Fruit fly (Drosophila melanogaster) whole organism, embryonic: ENCODE results near the gene CG42263.

ENCODE experiments used
- BtbVII ChIP-seq: fragments of 200-800 bp; sonication (Bioruptor generic); optimal IDR thresholded peaks from 3 replicates; lab custom pipeline; 2017; ENCODE audit warnings: missing biosample characterization, mild to moderate bottlenecking, missing genetic modification characterization
- CG10321 ChIP-seq: fragments of 200-800 bp; sonication (Bioruptor generic); IDR thresholded peaks from 2 replicates; pipeline ENCODE4 v1.3.6; 2022; ENCODE audit warnings: missing biosample characterization, missing genetic modification characterization
- CG10366 ChIP-seq: fragments of 200-800 bp; sonication (Bioruptor generic); IDR thresholded peaks from 2 replicates; pipeline ENCODE4 v1.3.6; 2022; ENCODE audit warnings: missing biosample characterization, missing genetic modification characterization
- CG13296 ChIP-seq: fragments of 200-800 bp; sonication (Bioruptor generic); optimal IDR thresholded peaks from 3 replicates; lab custom pipeline; 2018; ENCODE audit warnings: missing biosample characterization, mild to moderate bottlenecking, missing genetic modification characterization
- CG17612 ChIP-seq: fragments of 200-800 bp; sonication (Bioruptor generic); IDR thresholded peaks from 2 replicates; pipeline ENCODE4 v1.3.6; 2022; ENCODE audit warnings: missing biosample characterization, missing genetic modification characterization
- CG18619 ChIP-seq: fragments of 200-800 bp; sonication (Bioruptor generic); optimal IDR thresholded peaks from 3 replicates; lab custom pipeline; 2017; ENCODE audit warnings: missing biosample characterization, mild to moderate bottlenecking, missing genetic modification characterization
- CG2129 ChIP-seq: fragments of 200-800 bp; sonication (Bioruptor generic); IDR thresholded peaks from 2 replicates; pipeline ENCODE4 v1.3.6; 2022; ENCODE audit warnings: missing biosample characterization, missing genetic modification characterization; ENCODE audit not compliant: partially characterized antibody
- CG6254 ChIP-seq: fragments of 200-800 bp; sonication (Bioruptor generic); optimal IDR thresholded peaks from 3 replicates; lab custom pipeline; 2017; ENCODE audit warnings: mild to moderate bottlenecking, missing biosample characterization, missing genetic modification reagents, missing genetic modification characterization
- CG6683 ChIP-seq: fragments of 200-800 bp; sonication (Bioruptor generic); optimal IDR thresholded peaks from 2 replicates; lab custom pipeline; 2017; ENCODE audit warnings: missing biosample characterization, mild to moderate bottlenecking, missing genetic modification characterization, missing genetic modification reagents
- CG7357 ChIP-seq: fragments of 200-800 bp; sonication (Bioruptor generic); IDR thresholded peaks from 3 replicates; pipeline ENCODE4 v1.3.6; 2022; ENCODE audit warnings: missing biosample characterization, missing genetic modification characterization
- CG7556 ChIP-seq: fragments of 200-800 bp; sonication (Bioruptor generic); optimal IDR thresholded peaks from 2 replicates; lab custom pipeline; 2017; ENCODE audit warnings: missing biosample characterization, mild to moderate bottlenecking, missing genetic modification characterization
- CG9437 ChIP-seq: fragments of 200-800 bp; sonication (Bioruptor generic); optimal IDR thresholded peaks from 2 replicates; lab custom pipeline; 2018; ENCODE audit warnings: missing biosample characterization, mild to moderate bottlenecking, missing genetic modification characterization
- CG9876 ChIP-seq: fragments of 200-800 bp; sonication (Bioruptor generic); optimal IDR thresholded peaks from 2 replicates; lab custom pipeline; 2016; ENCODE audit warnings: missing biosample characterization, missing genetic modification characterization
- Dbx ChIP-seq: fragments of 200-800 bp; sonication (Bioruptor generic); IDR thresholded peaks from 3 replicates; pipeline ENCODE4 v1.3.6; 2022; ENCODE audit warnings: missing biosample characterization, missing genetic modification characterization
- Dek ChIP-seq: fragments of 200-800 bp; sonication (Bioruptor generic); optimal IDR thresholded peaks from 3 replicates; lab custom pipeline; 2019; ENCODE audit warnings: missing biosample characterization, mild to moderate bottlenecking, missing genetic modification characterization, moderate library complexity
- Dref ChIP-seq: fragments of 200-800 bp; sonication (Bioruptor generic); IDR thresholded peaks from 2 replicates; pipeline ENCODE4 v1.3.6; 2022; ENCODE audit warnings: missing biosample characterization, missing genetic modification characterization
- E2f2 ChIP-seq: fragments of 200-800 bp; sonication (Bioruptor generic); IDR thresholded peaks from 2 replicates; pipeline ENCODE4 v1.3.6; 2022; ENCODE audit warnings: missing biosample characterization, missing genetic modification characterization
- ERR ChIP-seq: fragments of 200-800 bp; sonication (Bioruptor generic); optimal IDR thresholded peaks from 2 replicates; lab custom pipeline; 2016; ENCODE audit warnings: missing biosample characterization, missing genetic modification characterization
- GATAe ChIP-seq: fragments of 200-800 bp; sonication (Bioruptor generic); conservative IDR thresholded peaks from 2 replicates; pipeline ENCODE4 v1.3.6; 2022; ENCODE audit warnings: missing biosample characterization, missing genetic modification characterization
- HHEX ChIP-seq: fragments of 200-800 bp; sonication (Bioruptor generic); optimal IDR thresholded peaks from 3 replicates; lab custom pipeline; 2017; ENCODE audit warnings: missing biosample characterization, mild to moderate bottlenecking, missing genetic modification characterization, missing genetic modification reagents
- Lhr ChIP-seq: fragments of 200-800 bp; sonication (Bioruptor generic); optimal IDR thresholded peaks from 3 replicates; lab custom pipeline; 2017; ENCODE audit warnings: mild to moderate bottlenecking, missing biosample characterization, missing genetic modification reagents, missing genetic modification characterization
- MTF-1 ChIP-seq: fragments of 200-800 bp; sonication (Bioruptor generic); optimal IDR thresholded peaks from 2 replicates; lab custom pipeline; 2018; ENCODE audit warnings: missing biosample characterization, mild to moderate bottlenecking, missing genetic modification characterization, borderline replicate concordance
- Opbp ChIP-seq: fragments of 200-800 bp; sonication (Bioruptor generic); IDR thresholded peaks from 3 replicates; pipeline ENCODE4 v1.3.6; 2022; ENCODE audit warnings: missing biosample characterization, missing genetic modification characterization; ENCODE audit not compliant: partially characterized antibody
- Side ChIP-seq: fragments of 200-800 bp; sonication (Bioruptor generic); optimal IDR thresholded peaks from 2 replicates; lab custom pipeline; 2016; ENCODE audit warnings: missing biosample characterization, missing genetic modification characterization
- Sox100B ChIP-seq: fragments of 200-800 bp; sonication (Bioruptor generic); optimal IDR thresholded peaks from 3 replicates; lab custom pipeline; 2018; ENCODE audit warnings: missing biosample characterization, mild to moderate bottlenecking, missing genetic modification characterization
- Ssrp ChIP-seq: fragments of 200-800 bp; sonication (Bioruptor generic); optimal IDR thresholded peaks from 2 replicates; lab custom pipeline; 2018; ENCODE audit warnings: missing biosample characterization, mild to moderate bottlenecking, missing genetic modification characterization, moderate library complexity
- Vsx1 ChIP-seq: fragments of 200-800 bp; sonication (Bioruptor generic); optimal IDR thresholded peaks from 2 replicates; lab custom pipeline; 2017; ENCODE audit warnings: missing biosample characterization, mild to moderate bottlenecking, missing genetic modification characterization, missing genetic modification reagents
- abd-A ChIP-seq: fragments of 200-800 bp; sonication (Bioruptor generic); optimal IDR thresholded peaks from 3 replicates; lab custom pipeline; 2019; ENCODE audit warnings: missing biosample characterization, mild to moderate bottlenecking, missing genetic modification characterization, moderate library complexity
- ap ChIP-seq: fragments of 200-800 bp; sonication (Bioruptor generic); IDR thresholded peaks from 2 replicates; pipeline ENCODE4 v1.3.6; 2022; ENCODE audit warnings: missing biosample characterization, missing genetic modification characterization
- caup ChIP-seq: fragments of 200-800 bp; sonication (Bioruptor generic); optimal IDR thresholded peaks from 3 replicates; lab custom pipeline; 2017; ENCODE audit warnings: missing biosample characterization, mild to moderate bottlenecking, missing genetic modification characterization, moderate library complexity; ENCODE audit not compliant: severe bottlenecking
- croc ChIP-seq: fragments of 200-800 bp; sonication (Bioruptor generic); conservative IDR thresholded peaks from 3 replicates; pipeline ENCODE4 v1.3.6; 2022; ENCODE audit warnings: missing biosample characterization, missing genetic modification characterization
- danr ChIP-seq: fragments of 200-800 bp; sonication (Bioruptor generic); IDR thresholded peaks from 2 replicates; pipeline ENCODE4 v1.3.6; 2022; ENCODE audit warnings: missing biosample characterization, missing genetic modification characterization
- dmrt11E ChIP-seq: fragments of 200-800 bp; sonication (Bioruptor generic); optimal IDR thresholded peaks from 3 replicates; lab custom pipeline; 2018; ENCODE audit warnings: missing biosample characterization, mild to moderate bottlenecking, missing genetic modification characterization, moderate library complexity
- ems ChIP-seq: fragments of 200-800 bp; sonication (Bioruptor generic); optimal IDR thresholded peaks from 3 replicates; lab custom pipeline; 2016; ENCODE audit warnings: missing biosample characterization, missing genetic modification characterization
- insv ChIP-seq, 2 experiments: fragments of 200-800 bp; sonication (Bioruptor generic); optimal IDR thresholded peaks; 3 replicates each; lab custom pipeline; 2016 to 2018; ENCODE audit warnings: missing biosample characterization in 2 of 2, missing genetic modification characterization in 2 of 2
- ken ChIP-seq: fragments of 200-800 bp; sonication (Bioruptor generic); IDR thresholded peaks from 3 replicates; pipeline ENCODE4 v1.3.6; 2022; ENCODE audit warnings: missing biosample characterization, missing genetic modification characterization
- nau ChIP-seq: fragments of 200-800 bp; sonication (Bioruptor generic); optimal IDR thresholded peaks from 3 replicates; lab custom pipeline; 2017; ENCODE audit warnings: missing biosample characterization, mild to moderate bottlenecking, missing genetic modification characterization, missing genetic modification reagents
- nom ChIP-seq: fragments of 200-800 bp; sonication (Bioruptor generic); optimal IDR thresholded peaks from 2 replicates; lab custom pipeline; 2017; ENCODE audit warnings: missing biosample characterization, missing genetic modification characterization, mild to moderate bottlenecking, moderate library complexity, missing genetic modification reagents
- p53 ChIP-seq: fragments of 200-800 bp; sonication (Bioruptor generic); optimal IDR thresholded peaks from 2 replicates; lab custom pipeline; 2016; ENCODE audit warnings: missing biosample characterization, missing genetic modification characterization
- pfk ChIP-seq: fragments of 200-800 bp; sonication (Bioruptor generic); optimal IDR thresholded peaks from 2 replicates; lab custom pipeline; 2018; ENCODE audit warnings: missing biosample characterization, mild to moderate bottlenecking, missing genetic modification characterization, moderate library complexity
- pho ChIP-seq: fragments of 200-800 bp; sonication (Bioruptor generic); optimal IDR thresholded peaks from 2 replicates; lab custom pipeline; 2016; ENCODE audit warnings: missing biosample characterization, missing genetic modification characterization
- ranshi ChIP-seq: fragments of 200-800 bp; sonication (Bioruptor generic); IDR thresholded peaks from 2 replicates; pipeline ENCODE4 v1.3.6; 2022; ENCODE audit warnings: missing biosample characterization, missing genetic modification characterization
- rib ChIP-seq: fragments of 200-800 bp; sonication (Bioruptor generic); IDR thresholded peaks from 2 replicates; pipeline ENCODE4 v1.3.6; 2022; ENCODE audit warnings: missing biosample characterization, missing genetic modification characterization
- sna ChIP-seq: fragments of 200-800 bp; sonication (Bioruptor generic); IDR thresholded peaks from 2 replicates; pipeline ENCODE4 v1.3.6; 2022; ENCODE audit warnings: missing biosample characterization, missing genetic modification characterization; ENCODE audit not compliant: partially characterized antibody
- toy ChIP-seq: fragments of 200-800 bp; sonication (Bioruptor generic); IDR thresholded peaks from 2 replicates; pipeline ENCODE4 v1.3.6; 2022; ENCODE audit warnings: missing biosample characterization, missing genetic modification characterization
- wek ChIP-seq: fragments of 200-800 bp; sonication (Bioruptor generic); optimal IDR thresholded peaks from 3 replicates; lab custom pipeline; 2018; ENCODE audit warnings: missing biosample characterization, mild to moderate bottlenecking, missing genetic modification characterization, moderate library complexity
- zf30C ChIP-seq: fragments of 200-800 bp; sonication (Bioruptor generic); optimal IDR thresholded peaks from 3 replicates; lab custom pipeline; 2018; ENCODE audit warnings: missing biosample characterization, mild to moderate bottlenecking, missing genetic modification characterization

CG42263 gene

DNA sequence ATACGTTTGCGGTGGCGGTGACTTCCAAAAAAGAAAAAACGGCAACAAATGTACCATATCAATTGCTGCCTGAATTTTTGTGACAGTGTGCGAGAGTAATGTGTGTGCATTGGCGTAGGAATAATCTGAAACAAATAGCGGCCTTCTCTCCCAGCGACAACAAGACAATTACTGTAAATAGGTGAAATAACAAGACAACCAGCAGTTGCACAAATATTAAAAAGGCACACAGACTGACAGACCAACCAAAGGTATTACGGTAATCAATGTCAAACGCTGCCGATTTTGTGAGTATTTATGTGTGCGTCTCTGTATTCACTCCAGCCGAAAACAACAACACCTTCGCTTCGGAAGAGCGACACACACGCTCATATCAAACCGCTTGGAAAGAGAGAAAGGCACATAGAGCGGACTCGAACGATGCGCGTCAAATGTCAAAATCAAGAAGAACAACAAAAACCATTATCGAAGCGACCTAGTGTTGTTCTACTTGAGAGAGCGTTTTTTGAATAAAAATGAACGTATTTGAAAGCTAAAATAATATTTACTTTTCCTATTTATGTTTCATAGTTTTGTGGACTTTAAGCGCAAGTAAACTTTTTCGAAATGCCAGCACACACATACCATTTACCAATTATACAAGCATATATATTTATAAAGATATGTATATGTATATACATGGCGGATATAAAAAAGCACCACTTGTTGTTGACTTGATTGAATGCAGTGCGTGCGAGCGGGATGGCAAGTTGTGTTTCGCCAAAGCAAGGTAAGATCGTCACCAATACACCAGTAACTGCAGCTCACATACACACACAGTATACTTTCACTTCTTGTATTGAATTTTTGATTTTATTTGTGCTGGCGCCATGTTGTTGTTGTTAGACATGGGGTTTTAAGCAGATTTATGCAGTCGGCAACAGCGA, 48.6 kb downstream of the CG42263 start (continued):
- TF ChIP-seq ap (GFP tag; lab: Robert Waterston, UW) (peak; percentile 27; the same call in 1 of the 2 replicates), CG18619 (GFP tag; lab: Kevin White, UChicago) (peak; percentile 58), ERR (GFP tag; lab: Kevin White, UChicago) (peak; percentile 83), E2f2 (GFP tag; lab: Robert Waterston, UW) (peak; percentile 50; the same call in 1 of the 2 replicates), Dbx (GFP tag; lab: Robert Waterston, UW) (peak; percentile 45; the same call in 1 of the 3 replicates), ken (GFP tag; lab: Robert Waterston, UW) (peak; percentile 68; the same call in 2 of the 3 replicates), ems (peak; percentile 20), Sox100B (GFP tag; lab: Kevin White, UChicago) (peak; percentile 42), CG10321 (GFP tag; lab: Robert Waterston, UW) (peak; percentile 92), CG6683 (GFP tag; lab: Kevin White, UChicago) (peak; percentile 65), CG17612 (GFP tag; lab: Robert Waterston, UW) (no peak; the same call in 1 of the 2 replicates), ranshi (peak; percentile 66; the same call in 1 of the 2 replicates), croc (GFP tag; lab: Robert Waterston, UW) (no peak), CG6254 (GFP tag; lab: Kevin White, UChicago) (peak; percentile 53), nom (GFP tag; lab: Kevin White, UChicago) (no peak), CG2129 (GFP tag; lab: Robert Waterston, UW) (no peak), Vsx1 (peak; percentile 86), insv (GFP tag; optimal IDR thresholded peaks at IDR 0.05; lab: Kevin White, UChicago) (peak in 1 of 2 experiments; percentile 43), CG9876 (peak; percentile 30), dmrt11E (tag; lab: Kevin White, UChicago) (peak; percentile 52), MTF-1 (GFP tag; lab: Kevin White, UChicago) (peak; percentile 84), CG9437 (GFP tag; lab: Kevin White, UChicago) (no peak), danr (GFP tag; lab: Robert Waterston, UW) (peak; percentile 19; the same call in 1 of the 2 replicates), CG7556 (peak; percentile 67), BtbVII (peak; percentile 77), zf30C (GFP tag; lab: Kevin White, UChicago) (peak; percentile 69), CG7357 (GFP tag; lab: Robert Waterston, UW) (no peak), Dref (no peak), pho (GFP tag; lab: Kevin White, UChicago) (peak; percentile 58), CG13296 (GFP tag; lab: Kevin White, UChicago) (peak; percentile 75), nau (GFP tag; lab: Kevin White, UChicago) (peak; percentile 74), Ssrp (tag; lab: Kevin White, UChicago) (peak; percentile 14), wek (peak; percentile 77), sna (GFP tag; lab: Robert Waterston, UW) (no peak), CG10366 (GFP tag; lab: Robert Waterston, UW) (peak; percentile 18; the same call in 1 of the 2 replicates), Lhr (GFP tag; lab: Kevin White, UChicago) (peak; percentile 62), HHEX (peak; percentile 78), pfk (GFP tag; lab: Kevin White, UChicago) (peak; percentile 57), Opbp (GFP tag; lab: Robert Waterston, UW) (no peak), rib (GFP tag; lab: Robert Waterston, UW) (0 out of 2 replicates have a peak, but pooled peaks have one; percentile 22), Dek (no peak), GATAe (GFP tag; lab: Robert Waterston, UW) (0 out of 2 replicates have a peak, but pooled peaks have one; percentile 8), toy (GFP tag; lab: Robert Waterston, UW) (peak; percentile 21; the same call in 1 of the 2 replicates), p53 (peak; percentile 33), abd-A (tag; lab: Kevin White, UChicago) (peak; percentile 65), Side (GFP tag; lab: Kevin White, UChicago) (peak; percentile 74), caup (peak; percentile 88)
